Worm (Caenorhabditis elegans) whole organism, L4 larva: Measurements from ENCODE around the gene ins-4.
A peak's percentile ranks its signal among the peaks of the same experiment; 100 is the strongest.

ENCODE experiments used
- D1046.2 ChIP-seq: fragments of 200-800 bp; sonication (Bioruptor generic); IDR thresholded peaks from 2 replicates; pipeline ENCODE4 v1.3.6; 2022; ENCODE audit warnings: missing genetic modification characterization, missing compliant biosample characterization
- F10B5.3 ChIP-seq: sonication (generic microtip); optimal IDR thresholded peaks from 2 replicates; lab custom pipeline; 2016; ENCODE audit warnings: mild to moderate bottlenecking, missing genetic modification characterization, missing compliant biosample characterization
- F26F4.8 ChIP-seq: fragments of 200-800 bp; sonication (Bioruptor generic); conservative IDR thresholded peaks from 2 replicates; pipeline ENCODE4 v1.3.6; 2022; ENCODE audit warnings: missing genetic modification characterization, missing compliant biosample characterization
- Y48G9A.11 ChIP-seq: fragments of 200-800 bp; sonication (Bioruptor generic); IDR thresholded peaks from 2 replicates; pipeline ENCODE4 v1.3.6; 2022; ENCODE audit warnings: missing genetic modification reagents, missing genetic modification characterization, missing compliant biosample characterization
- ZK546.5 ChIP-seq, 2 experiments: sonication (generic microtip); optimal IDR thresholded peaks; 2 replicates each; lab custom pipeline; 2017; ENCODE audit warnings: missing biosample characterization in 2 of 2, missing genetic modification characterization in 2 of 2
- aha-1 ChIP-seq: fragments of 150-350 bp; peaks from one replicate; lab custom pipeline; 2014; ENCODE audit warnings: missing biosample characterization, missing genetic modification characterization
- aly-2 ChIP-seq: sonication (generic microtip); optimal IDR thresholded peaks from 2 replicates; lab custom pipeline; 2018; ENCODE audit warnings: missing biosample characterization, missing genetic modification characterization
- ceh-82 ChIP-seq: sonication (generic microtip); optimal IDR thresholded peaks from 2 replicates; lab custom pipeline; 2017; ENCODE audit warnings: missing biosample characterization, missing genetic modification characterization
- cey-2 ChIP-seq: sonication (generic microtip); optimal IDR thresholded peaks from 3 replicates; lab custom pipeline; 2017; ENCODE audit warnings: missing genetic modification characterization, mild to moderate bottlenecking, missing compliant biosample characterization, antibody characterized with exemption, borderline replicate concordance; ENCODE audit not compliant: insufficient read depth
- ctbp-1 ChIP-seq: fragments of 200-800 bp; sonication (Bioruptor generic); IDR thresholded peaks from 2 replicates; pipeline ENCODE4 v1.3.6; 2022; ENCODE audit warnings: missing genetic modification reagents, missing genetic modification characterization, missing compliant biosample characterization
- daf-8 ChIP-seq: fragments of 200-800 bp; sonication (Bioruptor generic); IDR thresholded peaks from 2 replicates; pipeline ENCODE4 v1.3.6; 2022; ENCODE audit warnings: missing genetic modification characterization, missing compliant biosample characterization
- dmd-6 ChIP-seq: fragments of 200-800 bp; sonication (Bioruptor generic); IDR thresholded peaks from 2 replicates; pipeline ENCODE4 v1.3.6; 2022; ENCODE audit warnings: missing genetic modification reagents, missing genetic modification characterization, missing compliant biosample characterization
- dmd-9 ChIP-seq: fragments of 200-800 bp; sonication (Bioruptor generic); IDR thresholded peaks from 2 replicates; pipeline ENCODE4 v1.3.6; 2022; ENCODE audit warnings: missing genetic modification reagents, missing genetic modification characterization, missing compliant biosample characterization
- dpl-1 ChIP-seq: fragments of 150-350 bp; optimal IDR thresholded peaks from 2 replicates; lab custom pipeline; 2014; ENCODE audit warnings: missing biosample characterization, missing genetic modification reagents, missing genetic modification characterization
- egl-43 ChIP-seq: fragments of 200-800 bp; sonication (Bioruptor generic); IDR thresholded peaks from 2 replicates; pipeline ENCODE4 v1.3.6; 2022; ENCODE audit warnings: missing genetic modification reagents, missing genetic modification characterization, missing compliant biosample characterization
- fkh-10 ChIP-seq: fragments of 150-350 bp; optimal IDR thresholded peaks from 2 replicates; lab custom pipeline; 2014; ENCODE audit warnings: missing biosample characterization, missing genetic modification reagents, missing genetic modification characterization
- hlh-11 ChIP-seq: fragments of 200-800 bp; sonication (Bioruptor generic); optimal IDR thresholded peaks from 2 replicates; lab custom pipeline; 2018; ENCODE audit warnings: mild to moderate bottlenecking, missing genetic modification characterization, missing compliant biosample characterization
- hlh-30 ChIP-seq: sonication (generic microtip); optimal IDR thresholded peaks from 2 replicates; lab custom pipeline; 2017; ENCODE audit warnings: antibody characterized with exemption, mild to moderate bottlenecking, missing genetic modification characterization, missing compliant biosample characterization; ENCODE audit not compliant: insufficient read depth
- hmg-1.1 ChIP-seq: fragments of 200-800 bp; sonication (Bioruptor generic); IDR thresholded peaks from 2 replicates; pipeline ENCODE4 v1.3.6; 2022; ENCODE audit warnings: missing genetic modification reagents, missing genetic modification characterization, missing compliant biosample characterization
- lir-3 ChIP-seq: sonication (generic microtip); optimal IDR thresholded peaks from 2 replicates; lab custom pipeline; 2016; ENCODE audit warnings: mild to moderate bottlenecking, missing genetic modification characterization, missing compliant biosample characterization
- lsy-2 ChIP-seq, 2 experiments: fragments of 150-350 bp in 1 of 2; sonication (generic microtip) in 1 of 2; optimal IDR thresholded peaks; 2 replicates each; lab custom pipeline; 2014 to 2017; ENCODE audit warnings: missing biosample characterization in 2 of 2, missing genetic modification characterization in 2 of 2
- mdl-1 ChIP-seq, 2 experiments: fragments of 150-350 bp in 1 of 2; sonication (generic microtip) in 1 of 2; optimal IDR thresholded peaks; 2 replicates each; lab custom pipeline; 2014 to 2017; ENCODE audit warnings: missing biosample characterization in 2 of 2, missing genetic modification characterization in 2 of 2
- mep-1 ChIP-seq: fragments of 150-350 bp; sonication (generic microtip); optimal IDR thresholded peaks from 3 replicates; lab custom pipeline; 2014; ENCODE audit warnings: missing biosample characterization, missing genetic modification characterization
- mes-2 ChIP-seq: sonication (generic microtip); optimal IDR thresholded peaks from 2 replicates; lab custom pipeline; 2016; ENCODE audit warnings: missing genotype, mild to moderate bottlenecking, missing genetic modification characterization, missing compliant biosample characterization; ENCODE audit not compliant: poor library complexity, severe bottlenecking
- nhr-10 ChIP-seq: fragments of 150-350 bp; optimal IDR thresholded peaks from 2 replicates; lab custom pipeline; 2014; ENCODE audit warnings: missing biosample characterization, missing genetic modification characterization
- nhr-11 ChIP-seq: fragments of 150-350 bp; optimal IDR thresholded peaks from 2 replicates; lab custom pipeline; 2014; ENCODE audit warnings: missing biosample characterization, missing genetic modification characterization
- nhr-28 ChIP-seq: fragments of 150-350 bp; optimal IDR thresholded peaks from 2 replicates; lab custom pipeline; 2014; ENCODE audit warnings: missing biosample characterization, missing genetic modification characterization
- nhr-48 ChIP-seq: sonication (generic microtip); optimal IDR thresholded peaks from 2 replicates; lab custom pipeline; 2016; ENCODE audit warnings: mild to moderate bottlenecking, missing genetic modification characterization, missing compliant biosample characterization
- nhr-6 ChIP-seq: fragments of 150-350 bp; optimal IDR thresholded peaks from 2 replicates; lab custom pipeline; 2014; ENCODE audit warnings: missing biosample characterization, missing genetic modification characterization
- nhr-77 ChIP-seq: fragments of 150-350 bp; optimal IDR thresholded peaks from 2 replicates; lab custom pipeline; 2014; ENCODE audit warnings: missing biosample characterization, missing genetic modification characterization
- pha-4 ChIP-seq, 2 experiments: fragments of 150-350 bp in 1 of 2; fragments of 200-800 bp in 1 of 2; sonication (Bioruptor generic) in 1 of 2; IDR thresholded peaks in 1 of 2; optimal IDR thresholded peaks in 1 of 2; 2 replicates each; pipeline versions ENCODE4 v1.3.6 to Lab custom; 2014 to 2022; ENCODE audit warnings: missing genetic modification characterization in 2 of 2, missing genetic modification reagents in 2 of 2, missing biosample characterization in 1 of 2, missing compliant biosample characterization in 1 of 2
- php-3 ChIP-seq: fragments of 200-800 bp; sonication (Bioruptor generic); IDR thresholded peaks from 2 replicates; pipeline ENCODE4 v1.3.6; 2022; ENCODE audit warnings: missing genetic modification reagents, missing genetic modification characterization, missing compliant biosample characterization
- pqm-1 ChIP-seq: sonication (generic microtip); optimal IDR thresholded peaks from 2 replicates; lab custom pipeline; 2017; ENCODE audit warnings: missing biosample characterization, missing genetic modification characterization
- rbr-2 ChIP-seq: sonication (generic microtip); optimal IDR thresholded peaks from 2 replicates; lab custom pipeline; 2016; ENCODE audit warnings: missing genotype, missing genetic modification characterization, missing compliant biosample characterization
- sdz-12 ChIP-seq: fragments of 200-800 bp; sonication (Bioruptor generic); optimal IDR thresholded peaks from 2 replicates; lab custom pipeline; 2018; ENCODE audit warnings: mild to moderate bottlenecking, missing genetic modification characterization, missing compliant biosample characterization
- set-16 ChIP-seq: fragments of 200-800 bp; sonication (Bioruptor generic); IDR thresholded peaks from 2 replicates; pipeline ENCODE4 v1.3.6; 2022; ENCODE audit warnings: missing genetic modification reagents, missing genetic modification characterization, missing compliant biosample characterization
- spr-1 ChIP-seq: sonication (generic microtip); optimal IDR thresholded peaks from 2 replicates; lab custom pipeline; 2016; ENCODE audit warnings: mild to moderate bottlenecking, missing genetic modification characterization, missing compliant biosample characterization
- spr-3 ChIP-seq: fragments of 200-800 bp; sonication (Bioruptor generic); optimal IDR thresholded peaks from 2 replicates; lab custom pipeline; 2018; ENCODE audit warnings: mild to moderate bottlenecking, missing genetic modification characterization, missing compliant biosample characterization
- tra-1 ChIP-seq: fragments of 200-800 bp; sonication (Bioruptor generic); IDR thresholded peaks from 2 replicates; pipeline ENCODE4 v1.3.6; 2022; ENCODE audit warnings: missing genetic modification reagents, missing genetic modification characterization, missing compliant biosample characterization
- unc-130 ChIP-seq: sonication (generic microtip); optimal IDR thresholded peaks from 2 replicates; lab custom pipeline; 2016; ENCODE audit warnings: missing genetic modification reagents, missing genetic modification characterization, missing compliant biosample characterization
- unc-62 ChIP-seq, 3 experiments: fragments of 150-350 bp in 1 of 3; sonication (generic microtip); optimal IDR thresholded peaks in 2 of 3; peaks in 1 of 3; 1 replicate in 1 of 3; 2 replicates in 2 of 3; lab custom pipeline; 2014 to 2017; ENCODE audit warnings: missing biosample characterization in 3 of 3, missing genetic modification characterization in 3 of 3, missing genetic modification reagents in 3 of 3, missing genotype in 1 of 3
- zag-1 ChIP-seq: fragments of 150-350 bp; optimal IDR thresholded peaks from 2 replicates; lab custom pipeline; 2014; ENCODE audit warnings: missing biosample characterization, missing genetic modification characterization
- zip-11 ChIP-seq: fragments of 200-800 bp; sonication (Bioruptor generic); IDR thresholded peaks from 2 replicates; pipeline ENCODE4 v1.3.6; 2022; ENCODE audit warnings: missing genetic modification characterization, missing compliant biosample characterization

The ins-4 gene

DNA sequence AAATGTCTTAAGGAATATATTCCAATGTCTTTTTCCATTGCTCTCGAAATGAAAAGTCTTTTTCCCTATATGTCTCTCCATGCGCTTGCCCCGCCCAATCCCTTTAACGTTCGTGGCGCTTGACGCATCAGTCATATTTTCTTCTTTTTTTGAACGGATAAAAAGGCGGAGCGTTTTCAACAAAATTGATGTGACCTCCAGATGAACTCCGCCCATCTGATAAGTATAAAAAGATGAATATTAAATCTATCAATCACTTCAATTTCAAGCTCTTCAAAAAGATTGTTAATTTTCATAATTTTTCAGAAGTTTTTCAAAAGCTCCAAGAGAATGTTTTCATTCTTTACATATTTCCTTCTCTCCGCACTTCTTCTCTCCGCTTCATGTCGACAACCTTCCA lies at the start of gene ins-4:
TSS of gene ins-4 (plus strand) at position 301 of the 400 bp plus-strand sequence.
- TF ChIP-seq nhr-77 (no peak), lir-3 (no peak), F26F4.8 (GFP tag; lab: Robert Waterston, UW) (no peak), unc-130 (no peak), D1046.2 (GFP tag; lab: Robert Waterston, UW) (no peak), sdz-12 (GFP tag; lab: Kevin White, UChicago) (no peak), nhr-48 (tag; lab: Kevin White, UChicago) (no peak), nhr-10 (tag; lab: Kevin White, UChicago) (no peak), daf-8 (GFP tag; lab: Robert Waterston, UW) (no peak), cey-2 (tag; lab: Kevin White, UChicago) (no peak), set-16 (GFP tag; lab: Robert Waterston, UW) (no peak), pha-4 (GFP tag; IDR thresholded peaks at IDR 0.05; lab: Robert Waterston, UW) (no peak), pha-4 (tag; optimal IDR thresholded peaks at IDR 0.05; lab: Kevin White, UChicago) (no peak), ceh-82 (no peak), php-3 (GFP tag; lab: Robert Waterston, UW) (no peak)

DNA sequence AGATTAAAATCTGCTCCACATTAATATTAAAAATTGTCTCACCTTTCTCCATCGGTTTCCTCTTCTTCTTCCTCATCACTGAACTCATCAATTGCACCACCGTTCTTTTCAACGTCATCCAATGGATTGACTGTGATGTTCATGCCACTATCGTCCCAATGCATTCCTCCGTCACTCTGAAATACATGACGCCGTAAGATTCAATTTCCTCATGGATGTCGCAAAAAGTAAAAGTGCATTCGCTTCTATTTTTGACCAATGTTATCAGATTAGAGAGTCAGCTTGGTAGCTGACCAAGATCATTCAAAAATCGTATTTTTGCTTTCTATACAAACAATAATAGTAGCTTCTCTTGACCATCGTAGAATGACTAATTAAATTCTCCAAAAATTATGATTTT lies 49.7 kb upstream of the ins-4 start:
- TF ChIP-seq ctbp-1 (0 out of 2 replicates have a peak, but pooled peaks have one; percentile 42), nhr-11 (no peak), aha-1 (peak; percentile 37), zip-11 (GFP tag; lab: Robert Waterston, UW) (no peak), mdl-1 (tag; optimal IDR thresholded peaks at IDR 0.05; lab: Kevin White, UChicago) (no peak), pqm-1 (tag; lab: Kevin White, UChicago) (no peak), dmd-6 (GFP tag; lab: Robert Waterston, UW) (no peak), hlh-11 (no peak), nhr-28 (tag; lab: Kevin White, UChicago) (no peak), spr-1 (tag; lab: Kevin White, UChicago) (no peak), ZK546.5 (tag; optimal IDR thresholded peaks at IDR 0.05; lab: Kevin White, UChicago) (no peak), nhr-77 (no peak)

DNA sequence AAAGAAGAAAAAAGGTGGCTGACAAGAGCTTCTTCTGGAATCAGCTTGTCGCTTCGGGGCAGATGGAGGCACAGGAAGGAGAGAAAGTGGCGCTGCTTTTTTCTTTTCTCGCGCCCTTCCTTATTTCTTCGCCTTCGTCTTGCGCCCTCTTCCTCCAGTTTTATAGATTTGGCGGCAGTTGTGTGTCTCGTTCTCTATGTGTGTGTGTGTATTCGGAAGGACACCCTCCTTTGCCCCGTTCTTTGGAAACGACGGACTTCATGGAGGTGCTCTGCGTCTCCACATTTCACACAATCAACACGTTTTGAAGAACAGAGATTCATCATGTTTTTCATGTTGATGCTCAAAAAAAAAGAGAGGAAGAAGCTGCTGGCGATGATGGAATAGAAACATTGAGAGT lies 47.5 kb upstream of the ins-4 start:
- no peak for TF ChIP-seq F26F4.8 (GFP tag; lab: Robert Waterston, UW)
- TF ChIP-seq mes-2 = peak; percentile 48
- TF ChIP-seq spr-3 (GFP tag; lab: Kevin White, UChicago) = no peak
- TF ChIP-seq hmg-1.1 (GFP tag; lab: Robert Waterston, UW) = peak; percentile 45; the same call in 1 of the 2 replicates
- peak; percentile 18 for TF ChIP-seq mep-1
- TF ChIP-seq nhr-11 = peak; percentile 61
- no peak for TF ChIP-seq Y48G9A.11 (GFP tag; lab: Robert Waterston, UW)
- peak; percentile 22 for TF ChIP-seq hlh-11
- TF ChIP-seq nhr-6 (tag; lab: Kevin White, UChicago) = no peak
- TF ChIP-seq lsy-2 (tag; optimal IDR thresholded peaks at IDR 0.05; lab: Kevin White, UChicago) = peak; percentile 31 to 53
- TF ChIP-seq hlh-30 (tag; lab: Kevin White, UChicago) = peak; percentile 23
- peak; percentile 47 for TF ChIP-seq fkh-10 (GFP tag; lab: Kevin White, UChicago)
- TF ChIP-seq aly-2 (tag; lab: Kevin White, UChicago) = no peak
- no peak for TF ChIP-seq ceh-82
- no peak for TF ChIP-seq dpl-1 (GFP tag; lab: Kevin White, UChicago)
- no peak for TF ChIP-seq F10B5.3 (tag; lab: Kevin White, UChicago)
- TF ChIP-seq unc-62 (GFP tag; optimal IDR thresholded peaks at IDR 0.05 in 1 of 2; lab: Kevin White, UChicago) = peak in 1 of 2 experiments; percentile 78
- no peak for TF ChIP-seq unc-62 (tag; optimal IDR thresholded peaks at IDR 0.05; lab: Kevin White, UChicago)
- no peak for TF ChIP-seq zip-11 (GFP tag; lab: Robert Waterston, UW)
- peak; percentile 41 for TF ChIP-seq rbr-2 (tag; lab: Kevin White, UChicago)
- 0 out of 2 replicates have a peak, but pooled peaks have one; percentile 35 for TF ChIP-seq tra-1
- TF ChIP-seq zag-1 (tag; lab: Kevin White, UChicago) = no peak
- TF ChIP-seq egl-43 = peak; percentile 29; the same call in 1 of the 2 replicates
- TF ChIP-seq set-16 (GFP tag; lab: Robert Waterston, UW) = peak; percentile 44
- no peak for TF ChIP-seq dmd-9
